Fruit fly (Drosophila melanogaster) Kc167 (cell line): ENCODE measurements around the gene CG2887.

Experiments
- Myc ChIP-seq: fragments of >200 bp; optimal IDR thresholded peaks from 2 replicates; lab custom pipeline; 2017; ENCODE audit warnings: missing external identifiers
- Sin3A ChIP-seq: fragments of >200 bp; optimal IDR thresholded peaks from 2 replicates; lab custom pipeline; 2018; ENCODE audit warnings: missing external identifiers
- insv ChIP-seq: fragments of >200 bp; optimal IDR thresholded peaks from 3 replicates; lab custom pipeline; 2018; ENCODE audit warnings: missing external identifiers
- ttk ChIP-seq: sonication (Bioruptor generic); optimal IDR thresholded peaks from 2 replicates; lab custom pipeline; 2017; ENCODE audit warnings: missing external identifiers

- no peak for TF ChIP-seq Sin3A (lab: Kevin White, UChicago)
- TF ChIP-seq ttk (lab: Kevin White, UChicago): no peak
- TF ChIP-seq Myc: no peak
- no peak for TF ChIP-seq insv (lab: Kevin White, UChicago)
Measured at dm6 chrX:10454795-10455194, 23.5 kb downstream of the CG2887 start, which contains the start of gene CG32683.
